Fruit fly (Drosophila melanogaster) whole organism, embryonic: ENCODE data around the gene Cyp6d4.

Experiments used
- ATbp ChIP-seq: fragments of 200-800 bp; sonication (Bioruptor generic); optimal IDR thresholded peaks from 2 replicates; lab custom pipeline; 2017; ENCODE audit warnings: missing biosample characterization, mild to moderate bottlenecking, missing genetic modification characterization, missing genetic modification reagents
- Ada2b ChIP-seq: fragments of 200-800 bp; sonication (Bioruptor generic); IDR thresholded peaks from 2 replicates; pipeline ENCODE4 v1.3.6; 2022; ENCODE audit warnings: missing biosample characterization, missing genetic modification characterization
- Asciz ChIP-seq: fragments of 200-800 bp; sonication (Bioruptor generic); optimal IDR thresholded peaks from 2 replicates; lab custom pipeline; 2017; ENCODE audit warnings: missing biosample characterization, mild to moderate bottlenecking, missing genetic modification characterization, missing genetic modification reagents
- B-H2 ChIP-seq: fragments of 200-800 bp; sonication (Bioruptor generic); optimal IDR thresholded peaks from 2 replicates; lab custom pipeline; 2018; ENCODE audit warnings: missing biosample characterization, mild to moderate bottlenecking, missing genetic modification characterization
- CG10543 ChIP-seq: fragments of 200-800 bp; sonication (Bioruptor generic); optimal IDR thresholded peaks from 3 replicates; lab custom pipeline; 2017; ENCODE audit warnings: missing biosample characterization, mild to moderate bottlenecking, missing genetic modification characterization, moderate library complexity
- CG10979 ChIP-seq: fragments of 200-800 bp; sonication (Bioruptor generic); optimal IDR thresholded peaks from 2 replicates; lab custom pipeline; 2018; ENCODE audit warnings: missing biosample characterization, mild to moderate bottlenecking, missing genetic modification characterization, moderate library complexity
- CG18599 ChIP-seq: fragments of 200-800 bp; sonication (Bioruptor generic); optimal IDR thresholded peaks from 3 replicates; lab custom pipeline; 2017; ENCODE audit warnings: missing biosample characterization, missing genetic modification characterization, mild to moderate bottlenecking, moderate library complexity, missing genetic modification reagents
- CG2199 ChIP-seq: fragments of 200-800 bp; sonication (Bioruptor generic); IDR thresholded peaks from 3 replicates; pipeline ENCODE4 v1.3.6; 2022; ENCODE audit warnings: missing biosample characterization, missing genetic modification characterization
- CG2678 ChIP-seq: fragments of 200-800 bp; sonication (Bioruptor generic); optimal IDR thresholded peaks from 3 replicates; lab custom pipeline; 2019; ENCODE audit warnings: missing biosample characterization, mild to moderate bottlenecking, missing genetic modification characterization, moderate library complexity
- CG4328 ChIP-seq: fragments of 200-800 bp; sonication (Bioruptor generic); optimal IDR thresholded peaks from 3 replicates; lab custom pipeline; 2017; ENCODE audit warnings: missing biosample characterization, missing genetic modification reagents, missing genetic modification characterization
- CG5180 ChIP-seq: fragments of 200-800 bp; sonication (Bioruptor generic); optimal IDR thresholded peaks from 3 replicates; lab custom pipeline; 2017; ENCODE audit warnings: missing biosample characterization, missing genetic modification characterization, mild to moderate bottlenecking, moderate library complexity, missing genetic modification reagents
- CG6254 ChIP-seq: fragments of 200-800 bp; sonication (Bioruptor generic); optimal IDR thresholded peaks from 3 replicates; lab custom pipeline; 2017; ENCODE audit warnings: mild to moderate bottlenecking, missing biosample characterization, missing genetic modification reagents, missing genetic modification characterization
- Camta ChIP-seq: fragments of 200-800 bp; sonication (Bioruptor generic); optimal IDR thresholded peaks from 2 replicates; lab custom pipeline; 2016; ENCODE audit warnings: missing biosample characterization, missing genetic modification characterization
- D19B ChIP-seq: fragments of 200-800 bp; sonication (Bioruptor generic); optimal IDR thresholded peaks from 2 replicates; lab custom pipeline; 2017; ENCODE audit warnings: missing biosample characterization, mild to moderate bottlenecking, missing genetic modification characterization
- Dref ChIP-seq: fragments of 200-800 bp; sonication (Bioruptor generic); IDR thresholded peaks from 2 replicates; pipeline ENCODE4 v1.3.6; 2022; ENCODE audit warnings: missing biosample characterization, missing genetic modification characterization
- H15 ChIP-seq: fragments of 200-800 bp; sonication (Bioruptor generic); IDR thresholded peaks from 3 replicates; pipeline ENCODE4 v1.3.6; 2022; ENCODE audit warnings: missing biosample characterization, missing genetic modification characterization
- HLH4C ChIP-seq: fragments of 200-800 bp; sonication (Bioruptor generic); IDR thresholded peaks from 3 replicates; pipeline ENCODE4 v1.3.6; 2022; ENCODE audit warnings: missing biosample characterization, missing genetic modification characterization; ENCODE audit not compliant: partially characterized antibody
- HmgZ ChIP-seq: fragments of 200-800 bp; sonication (Bioruptor generic); optimal IDR thresholded peaks from 2 replicates; lab custom pipeline; 2018; ENCODE audit warnings: missing biosample characterization, mild to moderate bottlenecking, missing genetic modification characterization
- Hmr ChIP-seq: fragments of 200-800 bp; sonication (Bioruptor generic); optimal IDR thresholded peaks from 3 replicates; lab custom pipeline; 2017; ENCODE audit warnings: mild to moderate bottlenecking, missing biosample characterization, missing genetic modification reagents, missing genetic modification characterization
- MTF-1 ChIP-seq: fragments of 200-800 bp; sonication (Bioruptor generic); optimal IDR thresholded peaks from 2 replicates; lab custom pipeline; 2018; ENCODE audit warnings: missing biosample characterization, mild to moderate bottlenecking, missing genetic modification characterization, borderline replicate concordance
- Med ChIP-seq: fragments of 200-800 bp; sonication (Bioruptor generic); peaks from one replicate; lab custom pipeline; 2016; ENCODE audit warnings: missing biosample characterization, missing genetic modification characterization, mild to moderate bottlenecking, inconsistent platforms, moderate library complexity
- Meics ChIP-seq: fragments of 200-800 bp; sonication (Bioruptor generic); optimal IDR thresholded peaks from 2 replicates; lab custom pipeline; 2017; ENCODE audit warnings: missing biosample characterization, mild to moderate bottlenecking, missing genetic modification characterization
- PHDP ChIP-seq: fragments of 200-800 bp; sonication (Bioruptor generic); optimal IDR thresholded peaks from 3 replicates; lab custom pipeline; 2018; ENCODE audit warnings: missing biosample characterization, mild to moderate bottlenecking, missing genetic modification characterization, moderate library complexity
- Pdp1 ChIP-seq, 2 experiments: fragments of 200-800 bp; sonication (Bioruptor generic); optimal IDR thresholded peaks; 3 replicates each; lab custom pipeline; 2016; ENCODE audit warnings: missing biosample characterization in 2 of 2, missing genetic modification characterization in 2 of 2, mild to moderate bottlenecking in 1 of 2, moderate library complexity in 1 of 2
- Sry-δ ChIP-seq: fragments of 200-800 bp; sonication (Bioruptor generic); optimal IDR thresholded peaks from 2 replicates; lab custom pipeline; 2016; ENCODE audit warnings: missing biosample characterization, missing genetic modification characterization
- Usf ChIP-seq: fragments of 200-800 bp; sonication (Bioruptor generic); optimal IDR thresholded peaks from 2 replicates; lab custom pipeline; 2017; ENCODE audit warnings: missing genotype, missing biosample characterization, missing genetic modification characterization
- abd-A ChIP-seq: fragments of 200-800 bp; sonication (Bioruptor generic); optimal IDR thresholded peaks from 3 replicates; lab custom pipeline; 2019; ENCODE audit warnings: missing biosample characterization, mild to moderate bottlenecking, missing genetic modification characterization, moderate library complexity
- cg ChIP-seq: fragments of 200-800 bp; sonication (Bioruptor generic); optimal IDR thresholded peaks from 3 replicates; lab custom pipeline; 2019; ENCODE audit warnings: missing biosample characterization, mild to moderate bottlenecking, missing genetic modification characterization, moderate library complexity
- croc ChIP-seq: fragments of 200-800 bp; sonication (Bioruptor generic); conservative IDR thresholded peaks from 3 replicates; pipeline ENCODE4 v1.3.6; 2022; ENCODE audit warnings: missing biosample characterization, missing genetic modification characterization
- exex ChIP-seq: fragments of 200-800 bp; sonication (Bioruptor generic); optimal IDR thresholded peaks from 4 replicates; lab custom pipeline; 2018; ENCODE audit warnings: missing biosample characterization, mild to moderate bottlenecking, missing genetic modification characterization, moderate library complexity
- eyg ChIP-seq: fragments of 200-800 bp; sonication (Bioruptor generic); optimal IDR thresholded peaks from 3 replicates; lab custom pipeline; 2016; ENCODE audit warnings: missing biosample characterization, missing genetic modification characterization
- grn ChIP-seq: fragments of 200-800 bp; sonication (Bioruptor generic); optimal IDR thresholded peaks from 3 replicates; lab custom pipeline; 2017; ENCODE audit warnings: missing biosample characterization, missing genetic modification characterization
- kay ChIP-seq: fragments of 200-800 bp; sonication (Bioruptor generic); optimal IDR thresholded peaks from 2 replicates; lab custom pipeline; 2016; ENCODE audit warnings: missing biosample characterization, missing genetic modification characterization
- kni ChIP-seq: fragments of 200-800 bp; sonication (Bioruptor generic); optimal IDR thresholded peaks from 3 replicates; lab custom pipeline; 2017; ENCODE audit warnings: mild to moderate bottlenecking, missing biosample characterization, missing genetic modification reagents, missing genetic modification characterization
- lab ChIP-seq: fragments of 200-800 bp; sonication (Bioruptor generic); optimal IDR thresholded peaks from 3 replicates; lab custom pipeline; 2017; ENCODE audit warnings: missing biosample characterization, missing genetic modification characterization, mild to moderate bottlenecking, moderate library complexity, missing genetic modification reagents
- pan ChIP-seq, 4 experiments: fragments of >200 bp in 3 of 4; fragments of 200-800 bp in 1 of 4; sonication (Bioruptor generic) in 1 of 4; optimal IDR thresholded peaks in 3 of 4; IDR thresholded peaks in 1 of 4; 2 replicates each; pipeline versions ENCODE4 v1.3.6 to Lab custom; 2017 to 2022; ENCODE audit warnings: missing biosample characterization in 2 of 4, missing genetic modification characterization in 2 of 4, mixed read lengths in 1 of 4
- pita ChIP-seq: fragments of 200-800 bp; sonication (Bioruptor generic); optimal IDR thresholded peaks from 2 replicates; lab custom pipeline; 2017; ENCODE audit warnings: missing biosample characterization, mild to moderate bottlenecking, missing genetic modification characterization
- pum ChIP-seq: fragments of 200-800 bp; sonication (Bioruptor generic); optimal IDR thresholded peaks from 2 replicates; lab custom pipeline; 2016; ENCODE audit warnings: missing biosample characterization, missing genetic modification characterization
- sd ChIP-seq: fragments of 200-800 bp; sonication (Bioruptor generic); optimal IDR thresholded peaks from 3 replicates; lab custom pipeline; 2018; ENCODE audit warnings: missing biosample characterization, mild to moderate bottlenecking, missing genetic modification characterization, moderate library complexity
- sens ChIP-seq: fragments of 200-800 bp; sonication (Bioruptor generic); peaks from one replicate; lab custom pipeline; 2016; ENCODE audit warnings: missing biosample characterization, missing genetic modification characterization
- sob ChIP-seq: fragments of 200-800 bp; sonication (Bioruptor generic); IDR thresholded peaks from 2 replicates; pipeline ENCODE4 v1.3.6; 2022; ENCODE audit warnings: missing biosample characterization, missing genetic modification characterization
- tap ChIP-seq: fragments of 200-800 bp; optimal IDR thresholded peaks from 3 replicates; lab custom pipeline; 2019; ENCODE audit warnings: missing biosample characterization, mild to moderate bottlenecking, missing genetic modification characterization, moderate library complexity
- vvl ChIP-seq: fragments of 200-800 bp; sonication (Bioruptor generic); IDR thresholded peaks from 2 replicates; pipeline ENCODE4 v1.3.6; 2022; ENCODE audit warnings: missing biosample characterization, missing genetic modification characterization
- z ChIP-seq: fragments of 200-800 bp; sonication (Bioruptor generic); IDR thresholded peaks from 3 replicates; pipeline ENCODE4 v1.3.6; 2022; ENCODE audit warnings: missing biosample characterization, missing genetic modification characterization

Cyp6d4 gene

dm6 chr3R:22675447-22675846 lies 22.7 kb upstream of the Cyp6d4 start:
- peak; percentile 11 for TF ChIP-seq sd (tag; lab: Kevin White, UChicago)
- peak; percentile 85; the same call in 1 of the 2 replicates for TF ChIP-seq vvl (GFP tag; lab: Robert Waterston, UW)
- TF ChIP-seq abd-A (tag; lab: Kevin White, UChicago), result peak; percentile 39
- no peak for TF ChIP-seq kni (GFP tag; lab: Kevin White, UChicago)
- TF ChIP-seq pita, result no peak
- TF ChIP-seq pum (GFP tag; lab: Kevin White, UChicago), result no peak
- no peak for TF ChIP-seq D19B (GFP tag; lab: Kevin White, UChicago)
- peak in 1 of 2 experiments; percentile 55 for TF ChIP-seq Pdp1 (GFP tag; optimal IDR thresholded peaks at IDR 0.05; lab: Kevin White, UChicago)
- TF ChIP-seq B-H2 (GFP tag; lab: Kevin White, UChicago), result no peak
- no peak for TF ChIP-seq Sry-δ (GFP tag; lab: Kevin White, UChicago)
- TF ChIP-seq z (GFP tag; lab: Robert Waterston, UW), result no peak
- TF ChIP-seq croc (GFP tag; lab: Robert Waterston, UW), result no peak
- TF ChIP-seq H15 (GFP tag; lab: Robert Waterston, UW), result no peak

dm6 chr3R:22684044-22684947 lies 13.8 kb upstream of the Cyp6d4 start:
- TF ChIP-seq pan (optimal IDR thresholded peaks at IDR 0.05; lab: Kevin White, UChicago) (no peak), pan (GFP tag; optimal IDR thresholded peaks at IDR 0.05 in 1 of 2, IDR thresholded peaks at IDR 0.05 in 1 of 2) (no peak), CG2199 (GFP tag; lab: Robert Waterston, UW) (0 out of 3 replicates have a peak, but pooled peaks have one; percentile 63), lab (GFP tag; lab: Kevin White, UChicago) (peak; percentile 41), Meics (GFP tag; lab: Kevin White, UChicago) (peak; percentile 19), eyg (GFP tag; lab: Kevin White, UChicago) (peak; percentile 13), tap (tag; lab: Kevin White, UChicago) (peak; percentile 4), cg (GFP tag; lab: Kevin White, UChicago) (peak; percentile 45), Dref (GFP tag; lab: Robert Waterston, UW) (no peak), sob (no peak), CG18599 (GFP tag; lab: Kevin White, UChicago) (peak; percentile 6), ATbp (GFP tag; lab: Kevin White, UChicago) (peak; percentile 39), CG10543 (peak; percentile 30), PHDP (tag; lab: Kevin White, UChicago) (peak; percentile 4), CG10979 (peak; percentile 1), Hmr (GFP tag; lab: Kevin White, UChicago) (peak; percentile 55), Ada2b (GFP tag; lab: Robert Waterston, UW) (0 out of 2 replicates have a peak, but pooled peaks have one; percentile 5), Camta (GFP tag; lab: Kevin White, UChicago) (peak; percentile 9), sens (GFP tag; lab: Kevin White, UChicago) (peak; percentile 49), Med (GFP tag; lab: Kevin White, UChicago) (peak; percentile 76), Pdp1 (GFP tag; optimal IDR thresholded peaks at IDR 0.05; lab: Kevin White, UChicago) (peak in 1 of 2 experiments; percentile 63), CG2678 (peak; percentile 16), kay (GFP tag; lab: Kevin White, UChicago) (peak; percentile 42), HLH4C (GFP tag; lab: Robert Waterston, UW) (no peak), exex (peak; percentile 90), kni (GFP tag; lab: Kevin White, UChicago) (peak; percentile 29), MTF-1 (peak; percentile 27), grn (GFP tag; lab: Kevin White, UChicago) (peak; percentile 40), CG5180 (GFP tag; lab: Kevin White, UChicago) (no peak), Asciz (GFP tag; lab: Kevin White, UChicago) (peak; percentile 41), sd (tag; lab: Kevin White, UChicago) (peak; percentile 20), HmgZ (tag; lab: Kevin White, UChicago) (no peak), CG4328 (peak; percentile 3), Usf (GFP tag; lab: Kevin White, UChicago) (no peak), CG6254 (GFP tag; lab: Kevin White, UChicago) (peak; percentile 4)
